Worm (Caenorhabditis elegans) whole organism, L1 larva: ENCODE data around the gene csn-6.

Experiments used
- C04F5.9 ChIP-seq: sonication (generic microtip); optimal IDR thresholded peaks from 2 replicates; lab custom pipeline; 2016; ENCODE audit warnings: missing genetic modification characterization, missing compliant biosample characterization
- C34B4.2 ChIP-seq: sonication (generic microtip); optimal IDR thresholded peaks from 2 replicates; lab custom pipeline; 2017; ENCODE audit warnings: mild to moderate bottlenecking, missing genetic modification characterization, missing compliant biosample characterization
- F16B12.6 ChIP-seq: fragments of 150-350 bp; optimal IDR thresholded peaks from 2 replicates; lab custom pipeline; 2014; ENCODE audit warnings: missing biosample characterization, missing genetic modification characterization
- aha-1 ChIP-seq: fragments of 150-350 bp; optimal IDR thresholded peaks from 2 replicates; lab custom pipeline; 2014; ENCODE audit warnings: missing biosample characterization, missing genetic modification characterization
- blmp-1 ChIP-seq: fragments of 150-350 bp; optimal IDR thresholded peaks from 2 replicates; lab custom pipeline; 2014; ENCODE audit warnings: missing biosample characterization, missing genetic modification characterization
- ceh-82 ChIP-seq, 3 experiments: fragments of 150-350 bp in 1 of 3; sonication (generic microtip) in 2 of 3; optimal IDR thresholded peaks; 2 replicates each; lab custom pipeline; 2014 to 2017; ENCODE audit warnings: missing biosample characterization in 3 of 3, missing genetic modification characterization in 3 of 3
- dsc-1 ChIP-seq: sonication (generic microtip); optimal IDR thresholded peaks from 2 replicates; lab custom pipeline; 2016; ENCODE audit warnings: mild to moderate bottlenecking, missing genetic modification characterization, missing compliant biosample characterization
- efl-1 ChIP-seq, 4 experiments: fragments of 150-350 bp; optimal IDR thresholded peaks in 3 of 4; peaks in 1 of 4; 1 replicate in 1 of 4; 2 replicates in 3 of 4; lab custom pipeline; 2014; ENCODE audit warnings: missing biosample characterization in 2 of 4, missing genetic modification characterization in 2 of 4, missing genetic modification reagents in 2 of 4
- egl-27 ChIP-seq, 2 experiments: fragments of 150-350 bp in 1 of 2; sonication (generic microtip); optimal IDR thresholded peaks; 3 replicates each; lab custom pipeline; 2017 to 2018; ENCODE audit warnings: missing biosample characterization in 2 of 2, missing genetic modification characterization in 2 of 2, missing genetic modification reagents in 2 of 2
- elt-2 ChIP-seq: sonication (generic microtip); optimal IDR thresholded peaks from 2 replicates; lab custom pipeline; 2016; ENCODE audit warnings: missing genetic modification characterization, mild to moderate bottlenecking, inconsistent platforms, missing compliant biosample characterization, missing genetic modification reagents
- elt-3 ChIP-seq, 6 experiments: fragments of 150-350 bp in 1 of 6; sonication (generic microtip); optimal IDR thresholded peaks; 2 replicates each; lab custom pipeline; 2017 to 2018; ENCODE audit warnings: missing biosample characterization in 6 of 6, missing genetic modification characterization in 6 of 6, inconsistent platforms in 1 of 6
- ets-5 ChIP-seq: fragments of 200-800 bp; sonication (Bioruptor generic); IDR thresholded peaks from 2 replicates; pipeline ENCODE4 v1.3.6; 2022; ENCODE audit warnings: missing genetic modification characterization, missing compliant biosample characterization
- fkh-4 ChIP-seq: sonication (generic microtip); optimal IDR thresholded peaks from 2 replicates; lab custom pipeline; 2016; ENCODE audit warnings: missing compliant biosample characterization, missing genetic modification characterization, borderline replicate concordance
- grh-1 ChIP-seq: fragments of 200-800 bp; sonication (Bioruptor generic); IDR thresholded peaks from 2 replicates; pipeline ENCODE4 v1.3.6; 2022; ENCODE audit warnings: missing genetic modification reagents, missing genetic modification characterization, missing compliant biosample characterization
- hlh-4 ChIP-seq: sonication (generic microtip); optimal IDR thresholded peaks from 2 replicates; lab custom pipeline; 2016; ENCODE audit warnings: mild to moderate bottlenecking, missing genetic modification characterization, missing compliant biosample characterization
- hpl-2 ChIP-seq: fragments of 150-350 bp; optimal IDR thresholded peaks from 2 replicates; lab custom pipeline; 2014; ENCODE audit warnings: missing biosample characterization, missing genetic modification reagents, missing genetic modification characterization
- irx-1 ChIP-seq: sonication (generic microtip); optimal IDR thresholded peaks from 2 replicates; lab custom pipeline; 2016; ENCODE audit warnings: missing genetic modification characterization, missing compliant biosample characterization
- isw-1 ChIP-seq: fragments of 200-800 bp; sonication (Bioruptor generic); IDR thresholded peaks from 2 replicates; pipeline ENCODE4 v1.3.6; 2022; ENCODE audit warnings: missing genetic modification characterization, missing compliant biosample characterization
- jun-1 ChIP-seq: fragments of 150-350 bp; optimal IDR thresholded peaks from 2 replicates; lab custom pipeline; 2014; ENCODE audit warnings: missing biosample characterization, missing genetic modification reagents, missing genetic modification characterization
- lin-13 ChIP-seq: fragments of 150-350 bp; optimal IDR thresholded peaks from 2 replicates; lab custom pipeline; 2014; ENCODE audit warnings: missing biosample characterization, missing genetic modification reagents, missing genetic modification characterization
- lin-14 ChIP-seq: fragments of 200-800 bp; sonication (Bioruptor generic); optimal IDR thresholded peaks from 2 replicates; lab custom pipeline; 2018; ENCODE audit warnings: mild to moderate bottlenecking, missing genetic modification characterization, moderate library complexity, missing compliant biosample characterization
- lin-15B ChIP-seq: fragments of 150-350 bp; sonication (generic microtip); optimal IDR thresholded peaks from 3 replicates; lab custom pipeline; 2014; ENCODE audit warnings: missing biosample characterization, missing genetic modification characterization
- lin-35 ChIP-seq, 2 experiments: fragments of 150-350 bp; optimal IDR thresholded peaks; 2 replicates each; lab custom pipeline; 2014; ENCODE audit warnings: missing biosample characterization in 2 of 2, missing genetic modification characterization in 2 of 2, missing genetic modification reagents in 2 of 2
- mdl-1 ChIP-seq, 2 experiments: fragments of 150-350 bp; optimal IDR thresholded peaks; 2 replicates each; lab custom pipeline; 2014 to 2017; ENCODE audit warnings: missing biosample characterization in 2 of 2, missing genetic modification characterization in 2 of 2, inconsistent platforms in 1 of 2
- nhr-11 ChIP-seq: fragments of 150-350 bp; optimal IDR thresholded peaks from 2 replicates; lab custom pipeline; 2014; ENCODE audit warnings: missing biosample characterization, missing genetic modification characterization
- nhr-12 ChIP-seq: sonication (generic microtip); optimal IDR thresholded peaks from 2 replicates; lab custom pipeline; 2017; ENCODE audit warnings: missing biosample characterization, missing genetic modification characterization
- nhr-19 ChIP-seq: fragments of 200-800 bp; sonication (Bioruptor generic); conservative IDR thresholded peaks from 2 replicates; pipeline ENCODE4 v1.3.6; 2022; ENCODE audit warnings: missing genetic modification characterization, missing compliant biosample characterization
- nhr-20 ChIP-seq: sonication (generic microtip); optimal IDR thresholded peaks from 2 replicates; lab custom pipeline; 2016; ENCODE audit warnings: mild to moderate bottlenecking, missing genetic modification characterization, missing compliant biosample characterization
- nhr-237 ChIP-seq: fragments of 150-350 bp; optimal IDR thresholded peaks from 2 replicates; lab custom pipeline; 2014; ENCODE audit warnings: missing biosample characterization, missing genetic modification characterization
- nhr-28 ChIP-seq: fragments of 150-350 bp; optimal IDR thresholded peaks from 2 replicates; lab custom pipeline; 2014; ENCODE audit warnings: missing biosample characterization, missing genetic modification characterization
- nhr-76 ChIP-seq: sonication (generic microtip); optimal IDR thresholded peaks from 2 replicates; lab custom pipeline; 2017; ENCODE audit warnings: missing biosample characterization, missing genetic modification characterization
- nhr-84 ChIP-seq: sonication (generic microtip); optimal IDR thresholded peaks from 2 replicates; lab custom pipeline; 2017; ENCODE audit warnings: missing biosample characterization, missing genetic modification characterization
- nhr-85 ChIP-seq: sonication (generic microtip); peaks from one replicate; lab custom pipeline; 2016; ENCODE audit warnings: missing genetic modification characterization, inconsistent platforms, missing compliant biosample characterization
- nhr-90 ChIP-seq: sonication (generic microtip); optimal IDR thresholded peaks from 2 replicates; lab custom pipeline; 2016; ENCODE audit warnings: mild to moderate bottlenecking, missing genetic modification characterization, missing compliant biosample characterization; ENCODE audit not compliant: poor library complexity
- snpc-4 ChIP-seq: fragments of 150-350 bp; optimal IDR thresholded peaks from 2 replicates; lab custom pipeline; 2014; ENCODE audit warnings: missing biosample characterization, missing genetic modification characterization
- snu-23 ChIP-seq: sonication (generic microtip); optimal IDR thresholded peaks from 2 replicates; lab custom pipeline; 2016; ENCODE audit warnings: missing genetic modification characterization, missing compliant biosample characterization
- sox-4 ChIP-seq: sonication (generic microtip); optimal IDR thresholded peaks from 2 replicates; lab custom pipeline; 2016; ENCODE audit warnings: missing genetic modification characterization, missing compliant biosample characterization
- sup-37 ChIP-seq: fragments of 200-800 bp; sonication (Bioruptor generic); optimal IDR thresholded peaks from 2 replicates; lab custom pipeline; 2018; ENCODE audit warnings: mild to moderate bottlenecking, missing genetic modification characterization, missing compliant biosample characterization
- tlp-1 ChIP-seq: fragments of 150-350 bp; optimal IDR thresholded peaks from 2 replicates; lab custom pipeline; 2014; ENCODE audit warnings: missing biosample characterization, missing genetic modification characterization
- unc-130 ChIP-seq: fragments of 150-350 bp; optimal IDR thresholded peaks from 2 replicates; lab custom pipeline; 2017; ENCODE audit warnings: missing biosample characterization, missing genetic modification characterization, inconsistent platforms
- unc-30 ChIP-seq: sonication (generic microtip); optimal IDR thresholded peaks from 2 replicates; lab custom pipeline; 2017; ENCODE audit warnings: missing biosample characterization, missing genetic modification characterization
- unc-62 ChIP-seq: fragments of 150-350 bp; optimal IDR thresholded peaks from 2 replicates; lab custom pipeline; 2014; ENCODE audit warnings: missing biosample characterization, missing genetic modification reagents, missing genetic modification characterization
- unc-98 ChIP-seq: fragments of 200-800 bp; sonication (Bioruptor generic); IDR thresholded peaks from 2 replicates; pipeline ENCODE4 v1.3.6; 2022; ENCODE audit warnings: missing genetic modification characterization, missing compliant biosample characterization
- zag-1 ChIP-seq: fragments of 150-350 bp; optimal IDR thresholded peaks from 2 replicates; lab custom pipeline; 2014; ENCODE audit warnings: missing biosample characterization, missing genetic modification characterization
- zip-4 ChIP-seq: fragments of 200-800 bp; sonication (Bioruptor generic); optimal IDR thresholded peaks from 2 replicates; lab custom pipeline; 2018; ENCODE audit warnings: mild to moderate bottlenecking, missing genetic modification characterization, moderate library complexity, missing compliant biosample characterization

The csn-6 gene

DNA sequence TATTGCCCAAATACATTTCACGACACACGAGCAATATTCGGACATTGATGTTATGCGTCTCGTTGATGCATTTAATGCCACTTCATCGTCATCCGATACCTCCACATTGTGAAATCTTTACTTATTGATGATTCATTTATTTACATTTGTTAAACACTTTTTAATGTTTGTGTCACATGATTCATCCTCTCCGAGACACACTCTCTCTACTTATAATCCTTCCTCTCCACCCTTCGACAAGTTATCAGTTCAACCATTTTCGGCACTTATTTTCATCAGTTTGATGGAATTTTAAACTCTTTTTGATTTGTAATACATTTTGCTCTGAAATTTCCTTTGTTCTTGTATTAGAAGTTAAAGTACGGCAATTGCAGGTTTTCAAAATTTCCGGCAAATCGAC is 45.5 kb downstream of the csn-6 start:
- no peak for TF ChIP-seq nhr-19 (GFP tag; lab: Robert Waterston, UW)
- no peak for TF ChIP-seq ceh-82 (tag; optimal IDR thresholded peaks at IDR 0.05; lab: Kevin White, UChicago)
- TF ChIP-seq unc-30 (tag; lab: Kevin White, UChicago): no peak
- peak; percentile 75 for TF ChIP-seq jun-1 (tag; lab: Kevin White, UChicago)
- TF ChIP-seq lin-35 (GFP tag; optimal IDR thresholded peaks at IDR 0.05; lab: Kevin White, UChicago): peak in 1 of 2 experiments; percentile 53
- TF ChIP-seq nhr-20 (tag; lab: Kevin White, UChicago): peak; percentile 30
- peak; percentile 62 for TF ChIP-seq elt-2

DNA sequence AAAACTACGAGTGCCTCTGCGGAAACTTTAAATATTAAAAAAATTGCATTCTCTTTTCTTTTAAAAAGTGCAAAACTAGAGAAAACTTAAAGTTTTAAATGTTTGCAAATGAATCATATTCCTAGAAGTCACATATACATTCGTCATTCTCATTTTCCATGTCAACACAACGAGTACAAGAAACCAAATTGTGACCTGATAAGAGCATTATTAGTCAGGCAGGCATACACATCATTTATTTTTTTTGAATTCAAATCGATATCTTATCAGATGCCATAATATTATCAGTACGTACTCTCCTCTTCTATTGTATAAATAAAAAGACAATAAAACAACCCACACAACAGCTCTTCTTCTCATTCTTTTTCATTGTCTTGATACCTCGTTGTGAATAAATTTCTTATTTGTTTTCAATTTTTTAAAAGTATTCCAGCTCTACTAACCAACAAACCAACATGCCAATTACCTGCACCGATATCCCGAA is 46.6 kb downstream of the csn-6 start, which contains the start of gene W02A2.9:
Gene W02A2.9, plus strand, starts transcription at position 434 of the 484 bp plus-strand sequence.
- TF ChIP-seq nhr-12: no peak
- TF ChIP-seq isw-1 (GFP tag; lab: Robert Waterston, UW): no peak
- no peak for TF ChIP-seq ceh-82 (tag; optimal IDR thresholded peaks at IDR 0.05; lab: Kevin White, UChicago)
- no peak for TF ChIP-seq lin-13 (GFP tag; lab: Kevin White, UChicago)
- no peak for TF ChIP-seq nhr-19 (GFP tag; lab: Robert Waterston, UW)
- TF ChIP-seq nhr-11 (tag; lab: Kevin White, UChicago): no peak
- no peak for TF ChIP-seq egl-27 (tag; optimal IDR thresholded peaks at IDR 0.05; lab: Kevin White, UChicago)
- peak; percentile 57 for TF ChIP-seq jun-1 (tag; lab: Kevin White, UChicago)
- no peak for TF ChIP-seq unc-62 (GFP tag; lab: Kevin White, UChicago)
- no peak for TF ChIP-seq nhr-237
- no peak for TF ChIP-seq hlh-4 (tag; lab: Kevin White, UChicago)
- no peak for TF ChIP-seq fkh-4
- TF ChIP-seq C34B4.2 (tag; lab: Kevin White, UChicago): no peak
- TF ChIP-seq irx-1 (tag; lab: Kevin White, UChicago): no peak
- no peak for TF ChIP-seq sup-37 (GFP tag; lab: Kevin White, UChicago)
- TF ChIP-seq unc-130 (tag; lab: Kevin White, UChicago): no peak
- TF ChIP-seq nhr-85: no peak
- no peak for TF ChIP-seq efl-1 (optimal IDR thresholded peaks at IDR 0.05; lab: Kevin White, UChicago)
- peak in 1 of 2 experiments; percentile 56 for TF ChIP-seq efl-1 (GFP tag; optimal IDR thresholded peaks at IDR 0.05 in 1 of 2; lab: Kevin White, UChicago)
- TF ChIP-seq sox-4 (tag; lab: Kevin White, UChicago): no peak
- peak in 1 of 2 experiments; percentile 22 for TF ChIP-seq lin-35 (GFP tag; optimal IDR thresholded peaks at IDR 0.05; lab: Kevin White, UChicago)
- no peak for TF ChIP-seq unc-30 (tag; lab: Kevin White, UChicago)
- no peak for TF ChIP-seq elt-3 (tag; optimal IDR thresholded peaks at IDR 0.05; lab: Kevin White, UChicago)
- TF ChIP-seq nhr-90 (tag; lab: Kevin White, UChicago): peak; percentile 6
- no peak for TF ChIP-seq mdl-1 (tag; optimal IDR thresholded peaks at IDR 0.05; lab: Kevin White, UChicago)
- no peak for TF ChIP-seq zag-1 (tag; lab: Kevin White, UChicago)
- no peak for TF ChIP-seq nhr-84 (tag; lab: Kevin White, UChicago)
- TF ChIP-seq snu-23 (GFP tag; lab: Kevin White, UChicago): no peak
- no peak for TF ChIP-seq grh-1
- TF ChIP-seq nhr-76: no peak
- no peak for TF ChIP-seq hpl-2 (GFP tag; lab: Kevin White, UChicago)
- no peak for TF ChIP-seq unc-98 (GFP tag; lab: Robert Waterston, UW)
- peak; percentile 30 for TF ChIP-seq tlp-1 (tag; lab: Kevin White, UChicago)
- TF ChIP-seq blmp-1 (tag; lab: Kevin White, UChicago): no peak
- no peak for TF ChIP-seq zip-4 (GFP tag; lab: Kevin White, UChicago)
- TF ChIP-seq nhr-28: no peak
- TF ChIP-seq dsc-1 (tag; lab: Kevin White, UChicago): no peak
- no peak for TF ChIP-seq lin-14
- peak; percentile 19 for TF ChIP-seq nhr-20 (tag; lab: Kevin White, UChicago)
- TF ChIP-seq C04F5.9 (tag; lab: Kevin White, UChicago): no peak
- TF ChIP-seq ets-5: no peak
- no peak for TF ChIP-seq snpc-4 (tag; lab: Kevin White, UChicago)
- TF ChIP-seq F16B12.6 (tag; lab: Kevin White, UChicago): no peak
- peak; percentile 95 for TF ChIP-seq elt-2
- no peak for TF ChIP-seq lin-15B (tag; lab: Kevin White, UChicago)
- TF ChIP-seq aha-1 (tag; lab: Kevin White, UChicago): no peak
- TF ChIP-seq, all 84 proteins: peak for 7
